Worm (Caenorhabditis elegans): Measurements from ENCODE around the gene cyp-37A1.

DNA sequence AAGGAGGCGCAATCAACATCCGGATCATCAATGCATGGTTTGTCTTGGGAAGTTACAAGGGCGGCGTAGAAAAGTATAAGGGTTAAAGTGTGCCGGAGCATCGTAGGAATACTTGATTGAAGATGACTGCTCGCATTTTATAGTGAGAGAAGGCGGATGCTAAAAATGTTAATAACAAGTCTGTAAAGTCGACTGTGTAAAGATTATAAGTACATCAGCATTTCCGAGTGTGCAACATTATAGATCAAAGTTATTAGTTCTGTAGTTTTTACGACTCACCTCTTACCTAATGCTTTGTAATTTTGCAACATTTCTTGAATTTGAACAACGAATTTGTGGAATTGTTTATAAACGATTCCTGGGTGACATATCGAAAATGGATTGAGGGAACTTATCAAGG lies 21.8 kb downstream of the cyp-37A1 start, which contains the start of gene Y39G8B.7:
- no peak for TF ChIP-seq lin-13 (GFP tag; optimal IDR thresholded peaks at IDR 0.05)
- TF ChIP-seq nhr-12 (tag; optimal IDR thresholded peaks at IDR 0.05): no peak
- no peak for TF ChIP-seq dpl-1 (GFP tag; optimal IDR thresholded peaks at IDR 0.05)

Data from whole organism, L1 larva.